Worm (Caenorhabditis elegans): ENCODE results near the gene ZK742.3.

The ZK742.3 gene

DNA sequence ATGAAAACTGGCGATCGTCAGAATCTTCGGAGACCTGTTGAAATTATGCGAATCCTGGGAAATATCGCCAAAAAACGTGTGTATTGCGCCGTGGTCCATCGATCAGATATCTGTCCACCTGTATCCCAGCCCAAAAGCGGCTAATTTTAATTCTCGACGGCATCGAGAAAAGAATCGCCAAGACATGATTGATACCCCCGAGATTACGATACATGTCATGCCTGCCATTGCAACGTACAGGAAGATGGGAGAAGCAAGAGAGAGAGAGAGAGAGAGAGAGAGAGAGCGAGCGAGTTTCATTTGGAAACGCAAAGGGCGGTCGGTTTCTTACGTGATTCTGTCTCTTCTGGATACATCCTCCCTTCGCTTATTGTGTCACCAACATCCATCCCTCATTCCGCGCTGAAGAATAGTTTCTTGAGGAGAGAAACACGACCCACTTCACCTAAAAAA, 35.5 kb downstream of the ZK742.3 start, which contains the start of gene grl-10:
Gene grl-10, plus strand, starts transcription at position 403 of the 453 bp plus-strand sequence.
- TF ChIP-seq nhr-21 (tag; optimal IDR thresholded peaks at IDR 0.05) (peak; percentile 78), unc-39 (tag; optimal IDR thresholded peaks at IDR 0.05) (no peak)

ce11 chrV:7773647-7774046, 36.1 kb downstream of the ZK742.3 start:
- TF ChIP-seq lin-11 (tag; optimal IDR thresholded peaks at IDR 0.05) (no peak), ZK546.5 (tag; optimal IDR thresholded peaks at IDR 0.05) (no peak), zag-1 (tag; optimal IDR thresholded peaks at IDR 0.05) (no peak), skn-1 (tag; optimal IDR thresholded peaks at IDR 0.05) (no peak), Y55F3AM.14 (GFP tag; optimal IDR thresholded peaks at IDR 0.05) (no peak), ztf-11 (tag; optimal IDR thresholded peaks at IDR 0.05) (no peak), nhr-77 (tag; optimal IDR thresholded peaks at IDR 0.05) (no peak), mab-5 (tag; optimal IDR thresholded peaks at IDR 0.05) (no peak), nhr-21 (tag; optimal IDR thresholded peaks at IDR 0.05) (no peak), nhr-23 (tag; optimal IDR thresholded peaks at IDR 0.05) (no peak), peb-1 (tag; optimal IDR thresholded peaks at IDR 0.05) (no peak), ztf-4 (tag; optimal IDR thresholded peaks at IDR 0.05) (no peak), blmp-1 (tag; optimal IDR thresholded peaks at IDR 0.05; ENCODE audit: insufficient read depth) (no peak), ztf-1 (GFP tag; conservative IDR thresholded peaks at IDR 0.05) (no peak), lin-13 (GFP tag; optimal IDR thresholded peaks at IDR 0.05) (no peak), ceh-16 (tag; optimal IDR thresholded peaks at IDR 0.05) (no peak), C34F6.9 (tag; optimal IDR thresholded peaks at IDR 0.05) (no peak), egl-27 (tag; optimal IDR thresholded peaks at IDR 0.05) (no peak)

DNA sequence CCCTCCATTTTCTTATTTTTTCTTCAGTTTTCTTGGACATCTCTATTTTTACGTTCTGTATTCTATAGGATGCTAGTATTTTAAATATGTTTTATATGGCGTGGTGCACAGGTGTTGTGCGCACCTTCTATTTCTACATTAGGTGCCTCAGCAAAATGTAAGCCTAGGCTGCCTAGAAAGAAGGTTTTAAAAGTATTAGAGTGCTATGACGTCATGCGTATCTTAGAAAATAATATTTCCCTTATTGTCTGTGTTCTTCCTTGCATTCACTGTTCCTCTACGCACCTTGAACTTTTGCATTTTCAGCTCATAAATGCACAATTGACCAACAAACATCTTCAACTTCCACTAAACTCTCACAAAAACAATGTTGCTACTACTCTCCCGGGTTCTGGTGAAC, 38.8 kb downstream of the ZK742.3 start, which contains the start of gene frpr-3:
Gene frpr-3, plus strand, starts transcription at position 301 of the 400 bp plus-strand sequence.
- TF ChIP-seq crh-2 (tag; optimal IDR thresholded peaks at IDR 0.05) (no peak), ZK546.5 (tag; optimal IDR thresholded peaks at IDR 0.05) (no peak), lsy-2 (tag; optimal IDR thresholded peaks at IDR 0.05) (no peak), peb-1 (tag; optimal IDR thresholded peaks at IDR 0.05) (no peak), blmp-1 (tag; optimal IDR thresholded peaks at IDR 0.05; ENCODE audit: insufficient read depth) (no peak), nhr-237 (tag; optimal IDR thresholded peaks at IDR 0.05) (no peak), nhr-21 (tag; optimal IDR thresholded peaks at IDR 0.05) (no peak), ceh-82 (tag; optimal IDR thresholded peaks at IDR 0.05) (no peak), nhr-77 (tag; optimal IDR thresholded peaks at IDR 0.05) (no peak), dmd-4 (tag; optimal IDR thresholded peaks at IDR 0.05) (no peak), Y55F3AM.14 (GFP tag; optimal IDR thresholded peaks at IDR 0.05) (no peak), ztf-4 (tag; optimal IDR thresholded peaks at IDR 0.05) (no peak)

- TF ChIP-seq sem-4 (tag; optimal IDR thresholded peaks at IDR 0.05) (no peak), nhr-25 (tag; optimal IDR thresholded peaks at IDR 0.05) (no peak), elt-3 (tag; optimal IDR thresholded peaks at IDR 0.05) (no peak), snpc-4 (tag; optimal IDR thresholded peaks at IDR 0.05) (no peak), ceh-82 (tag; optimal IDR thresholded peaks at IDR 0.05) (no peak), egl-27 (tag; optimal IDR thresholded peaks at IDR 0.05) (no peak), ZK546.5 (tag; optimal IDR thresholded peaks at IDR 0.05) (no peak), nhr-11 (tag; optimal IDR thresholded peaks at IDR 0.05) (no peak), ceh-16 (tag; optimal IDR thresholded peaks at IDR 0.05) (no peak), Y55F3AM.14 (GFP tag; optimal IDR thresholded peaks at IDR 0.05) (no peak), lin-13 (GFP tag; optimal IDR thresholded peaks at IDR 0.05) (no peak), blmp-1 (tag; optimal IDR thresholded peaks at IDR 0.05; ENCODE audit: insufficient read depth) (no peak), dmd-4 (tag; optimal IDR thresholded peaks at IDR 0.05) (no peak), zag-1 (tag; optimal IDR thresholded peaks at IDR 0.05) (no peak), nhr-129 (tag; optimal IDR thresholded peaks at IDR 0.05) (no peak), nhr-10 (tag; optimal IDR thresholded peaks at IDR 0.05) (no peak), R02D3.7 (tag; optimal IDR thresholded peaks at IDR 0.05) (no peak)
These were observed 47.8 kb downstream of the ZK742.3 start for ce11 chrV:7761906-7762305.

DNA sequence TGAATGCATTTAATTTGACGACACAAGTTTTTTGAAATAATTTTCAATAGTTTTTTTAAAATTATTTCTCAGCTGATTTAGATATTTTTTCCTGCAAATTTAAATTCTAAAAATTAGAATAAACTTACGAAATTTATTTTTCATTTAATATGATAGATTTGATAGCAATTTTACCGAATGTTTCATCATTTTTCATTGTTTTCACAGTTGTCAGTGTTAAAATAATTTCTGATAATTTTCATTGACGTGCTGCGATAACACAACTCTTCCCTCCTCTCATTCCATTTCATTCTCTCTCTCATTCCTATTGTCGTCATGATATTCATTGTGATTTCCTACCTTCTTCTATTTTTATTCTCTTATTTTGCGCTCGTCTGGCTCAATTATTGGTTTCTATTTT, 49.5 kb downstream of the ZK742.3 start, which contains the start of gene hint-3:
Gene hint-3, plus strand, starts transcription at position 301 of the 400 bp plus-strand sequence.
- no peak for TF ChIP-seq nhr-12 (tag; optimal IDR thresholded peaks at IDR 0.05)
- TF ChIP-seq fos-1 (tag; optimal IDR thresholded peaks at IDR 0.05): peak; percentile 34
- no peak for TF ChIP-seq nhr-11 (tag; optimal IDR thresholded peaks at IDR 0.05)

All from whole organism, L2 larva.